Fruit fly (Drosophila melanogaster) whole organism, embryonic: ENCODE data around the gene Paf-AHalpha.

Experiments used
- CG12104 ChIP-seq: fragments of 200-800 bp; sonication (Bioruptor generic); optimal IDR thresholded peaks from 3 replicates; lab custom pipeline; 2016; ENCODE audit warnings: missing biosample characterization, missing genetic modification characterization
- pho ChIP-seq: fragments of 200-800 bp; sonication (Bioruptor generic); optimal IDR thresholded peaks from 2 replicates; lab custom pipeline; 2016; ENCODE audit warnings: missing biosample characterization, missing genetic modification characterization

- no peak for TF ChIP-seq CG12104 (GFP tag; lab: Kevin White, UChicago)
- no peak for TF ChIP-seq pho (GFP tag; lab: Kevin White, UChicago)
Measured at dm6 chrX:15812615-15812995, 27.2 kb upstream of the Paf-AHalpha start.
